Fruit fly (Drosophila melanogaster) whole organism, pupa: ENCODE measurements around the gene ppk10.

Experiments
- CG34367 ChIP-seq: fragments of 200-800 bp; sonication (Bioruptor generic); optimal IDR thresholded peaks from 2 replicates; lab custom pipeline; 2018; ENCODE audit warnings: missing biosample characterization, mild to moderate bottlenecking, missing genetic modification characterization
- CG9948 ChIP-seq: fragments of 200-800 bp; sonication (Bioruptor generic); optimal IDR thresholded peaks from 2 replicates; lab custom pipeline; 2018; ENCODE audit warnings: missing biosample characterization, mild to moderate bottlenecking, missing genetic modification characterization, moderate library complexity
- EcR ChIP-seq: fragments of 200-800 bp; sonication (Bioruptor generic); optimal IDR thresholded peaks from 3 replicates; lab custom pipeline; 2019; ENCODE audit warnings: missing biosample characterization, missing genetic modification characterization, mild to moderate bottlenecking, moderate library complexity, missing genetic modification reagents
- fd96Ca ChIP-seq: fragments of 200-800 bp; sonication (Bioruptor generic); IDR thresholded peaks from 3 replicates; pipeline ENCODE4 v1.3.6; 2022; ENCODE audit warnings: missing biosample characterization, missing genetic modification characterization
- gl ChIP-seq: fragments of 200-800 bp; sonication (Bioruptor generic); optimal IDR thresholded peaks from 2 replicates; lab custom pipeline; 2018; ENCODE audit warnings: missing biosample characterization, mild to moderate bottlenecking, missing genetic modification characterization

DNA sequence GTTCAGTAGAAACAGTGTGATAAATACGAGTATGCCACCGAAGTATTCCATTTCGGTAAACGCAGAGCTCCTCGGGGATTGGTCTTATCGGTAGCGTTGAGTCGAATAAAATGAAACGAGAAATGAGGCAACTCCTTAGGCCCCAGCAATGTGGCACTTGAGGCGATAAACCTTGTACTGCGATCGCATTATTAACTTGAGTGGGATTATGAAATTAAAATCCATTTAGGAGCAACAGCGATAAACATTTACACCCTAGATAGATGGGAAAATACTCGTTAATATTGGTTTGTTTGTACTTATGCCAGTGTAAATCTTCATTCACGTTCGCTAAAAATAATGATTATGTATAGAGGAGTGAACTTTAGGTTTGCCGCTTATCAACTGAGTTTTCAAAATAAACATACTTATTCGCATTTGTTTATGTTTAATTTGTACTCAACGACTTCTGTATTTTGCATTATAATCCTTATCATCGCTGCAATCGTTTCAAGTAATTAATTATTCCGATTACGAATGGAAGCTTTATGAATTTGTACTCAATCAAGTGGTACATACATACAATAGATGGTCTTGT lies 3.8 kb upstream of the ppk10 start:
- TF ChIP-seq fd96Ca (GFP tag; lab: Robert Waterston, UW) (no peak), CG34367 (tag; lab: Kevin White, UChicago) (no peak), CG9948 (tag; lab: Kevin White, UChicago) (no peak), EcR (GFP tag; lab: Kevin White, UChicago) (no peak), gl (tag; lab: Kevin White, UChicago) (no peak)
